Fruit fly (Drosophila melanogaster) Kc167 (cell line): ENCODE measurements around the gene mRpL19.

ENCODE experiments used
- Myc ChIP-seq: fragments of >200 bp; optimal IDR thresholded peaks from 2 replicates; lab custom pipeline; 2017; ENCODE audit warnings: missing external identifiers
- Sin3A ChIP-seq: fragments of >200 bp; optimal IDR thresholded peaks from 2 replicates; lab custom pipeline; 2018; ENCODE audit warnings: missing external identifiers
- h ChIP-seq: fragments of >200 bp; optimal IDR thresholded peaks from 3 replicates; lab custom pipeline; 2018; ENCODE audit warnings: missing external identifiers
- insv ChIP-seq: fragments of >200 bp; optimal IDR thresholded peaks from 3 replicates; lab custom pipeline; 2018; ENCODE audit warnings: missing external identifiers
- psq ChIP-seq: fragments of >200 bp; optimal IDR thresholded peaks from 2 replicates; lab custom pipeline; 2017; ENCODE audit warnings: missing external identifiers
- ttk ChIP-seq: sonication (Bioruptor generic); optimal IDR thresholded peaks from 2 replicates; lab custom pipeline; 2017; ENCODE audit warnings: missing external identifiers

The mRpL19 gene

dm6 chr3R:8722962-8723548 lies 49.1 kb downstream of the mRpL19 start, which contains the start of gene nom:
Gene nom, plus strand, starts transcription at chr3R:8723174.
- TF ChIP-seq ttk (no peak), h (lab: Kevin White, UChicago) (no peak), Sin3A (lab: Kevin White, UChicago) (no peak), Myc (no peak), psq (lab: Kevin White, UChicago) (no peak), insv (lab: Kevin White, UChicago) (no peak)
